Fruit fly (Drosophila melanogaster) whole organism, wandering third instar larva: ENCODE measurements around the gene CG9257.

ENCODE experiments used
- Abd-B ChIP-seq: fragments of >200 bp; optimal IDR thresholded peaks from 2 replicates; lab custom pipeline; 2017; ENCODE audit warnings: missing biosample characterization, missing genetic modification characterization
- CG32264 ChIP-seq: fragments of 200-800 bp; sonication (Bioruptor generic); optimal IDR thresholded peaks from 2 replicates; lab custom pipeline; 2016; ENCODE audit warnings: missing biosample characterization, missing genetic modification characterization
- CG9705 ChIP-seq: fragments of 200-800 bp; sonication (Bioruptor generic); optimal IDR thresholded peaks from 2 replicates; lab custom pipeline; 2018; ENCODE audit warnings: missing biosample characterization, mild to moderate bottlenecking, missing genetic modification characterization
- CrebA ChIP-seq: fragments of 200-800 bp; sonication (Bioruptor generic); optimal IDR thresholded peaks from 2 replicates; lab custom pipeline; 2016; ENCODE audit warnings: missing biosample characterization, mild to moderate bottlenecking, missing genetic modification characterization, borderline replicate concordance
- Dfd ChIP-seq: fragments of >200 bp; optimal IDR thresholded peaks from 2 replicates; lab custom pipeline; 2017; ENCODE audit warnings: missing biosample characterization, missing genetic modification characterization
- Dif ChIP-seq: fragments of 200-275, 200-300 bp; sonication (Bioruptor generic); optimal IDR thresholded peaks from 2 replicates; lab custom pipeline; 2018; ENCODE audit warnings: missing biosample characterization, missing genetic modification characterization; ENCODE audit not compliant: partially characterized antibody
- GATAd ChIP-seq: sonication (Bioruptor generic); optimal IDR thresholded peaks from 2 replicates; lab custom pipeline; 2016; ENCODE audit warnings: missing biosample characterization, missing genetic modification characterization
- HLH106 ChIP-seq: fragments of 200-800 bp; optimal IDR thresholded peaks from 3 replicates; lab custom pipeline; 2019; ENCODE audit warnings: missing biosample characterization, mild to moderate bottlenecking, missing genetic modification characterization, moderate library complexity
- Hnf4 ChIP-seq: fragments of 200-800 bp; sonication (Bioruptor generic); optimal IDR thresholded peaks from 2 replicates; lab custom pipeline; 2016; ENCODE audit warnings: missing biosample characterization, mild to moderate bottlenecking, missing genetic modification characterization
- Hr78 ChIP-seq: fragments of >200 bp; optimal IDR thresholded peaks from 2 replicates; lab custom pipeline; 2017; ENCODE audit warnings: missing biosample characterization, missing genetic modification characterization
- Hr83 ChIP-seq: fragments of 200-300 bp; sonication (Bioruptor generic); optimal IDR thresholded peaks from 2 replicates; lab custom pipeline; 2016; ENCODE audit warnings: missing biosample characterization, mild to moderate bottlenecking, missing genetic modification characterization, moderate library complexity; ENCODE audit not compliant: poor library complexity, severe bottlenecking
- Jra ChIP-seq: sonication (Bioruptor generic); optimal IDR thresholded peaks from 2 replicates; lab custom pipeline; 2016; ENCODE audit warnings: missing biosample characterization, missing genetic modification characterization
- Mio ChIP-seq: sonication (Bioruptor generic); optimal IDR thresholded peaks from 2 replicates; lab custom pipeline; 2016; ENCODE audit warnings: missing biosample characterization, missing genetic modification characterization
- Myc ChIP-seq: fragments of >200 bp; optimal IDR thresholded peaks from 2 replicates; lab custom pipeline; 2017
- N ChIP-seq: fragments of >200 bp; optimal IDR thresholded peaks from 2 replicates; lab custom pipeline; 2018; ENCODE audit warnings: missing biosample characterization, missing external identifiers, missing genetic modification characterization
- Rel ChIP-seq, 2 experiments: fragments of 200-800 bp; sonication (Bioruptor generic) in 1 of 2; optimal IDR thresholded peaks; 2 replicates in 1 of 2; 3 replicates in 1 of 2; lab custom pipeline; 2016 to 2019; ENCODE audit warnings: mild to moderate bottlenecking in 2 of 2, missing biosample characterization in 2 of 2, missing genetic modification characterization in 2 of 2, moderate library complexity in 1 of 2
- Sp1 ChIP-seq: fragments of 200-800 bp; sonication (Bioruptor generic); optimal IDR thresholded peaks from 3 replicates; lab custom pipeline; 2019; ENCODE audit warnings: missing biosample characterization, mild to moderate bottlenecking, missing genetic modification characterization, moderate library complexity
- Vsx2 ChIP-seq: fragments of 200-300, 225-300 bp; sonication (Bioruptor generic); optimal IDR thresholded peaks from 2 replicates; lab custom pipeline; 2018; ENCODE audit warnings: missing biosample characterization, missing genetic modification characterization; ENCODE audit not compliant: partially characterized antibody
- br ChIP-seq: fragments of 200-800 bp; sonication (Bioruptor generic); optimal IDR thresholded peaks from 2 replicates; lab custom pipeline; 2016; ENCODE audit warnings: missing biosample characterization, missing genetic modification characterization
- brk ChIP-seq: fragments of 200-800 bp; sonication (Bioruptor generic); optimal IDR thresholded peaks from 2 replicates; lab custom pipeline; 2016; ENCODE audit warnings: missing biosample characterization, mild to moderate bottlenecking, missing genetic modification characterization
- dl ChIP-seq, 2 experiments: fragments of 175-275, 200-275 bp in 1 of 2; fragments of 200-275 bp in 1 of 2; sonication (Bioruptor generic); optimal IDR thresholded peaks; lab custom pipeline; 2018; ENCODE audit warnings: mild to moderate bottlenecking in 2 of 2, missing biosample characterization in 2 of 2, missing genetic modification characterization in 2 of 2, moderate library complexity in 2 of 2; ENCODE audit not compliant: partially characterized antibody in 2 of 2, insufficient read depth in 1 of 2
- dmrt93B ChIP-seq: fragments of 200-800 bp; sonication (Bioruptor generic); optimal IDR thresholded peaks from 2 replicates; lab custom pipeline; 2018; ENCODE audit warnings: missing biosample characterization, mild to moderate bottlenecking, missing genetic modification characterization
- dsf ChIP-seq: sonication (Bioruptor generic); optimal IDR thresholded peaks from 2 replicates; lab custom pipeline; 2016; ENCODE audit warnings: missing biosample characterization, missing genetic modification characterization, borderline replicate concordance
- ey ChIP-seq: fragments of 200-800 bp; sonication (Bioruptor generic); optimal IDR thresholded peaks from 2 replicates; lab custom pipeline; 2016; ENCODE audit warnings: missing biosample characterization, missing genetic modification characterization
- foxo ChIP-seq, 2 experiments: fragments of 200-800 bp; sonication (Bioruptor generic); optimal IDR thresholded peaks; 2 replicates in 1 of 2; 3 replicates in 1 of 2; lab custom pipeline; 2016 to 2017; ENCODE audit warnings: missing biosample characterization in 2 of 2, missing genetic modification characterization in 2 of 2
- fru ChIP-seq: fragments of 200-800 bp; sonication (Bioruptor generic); optimal IDR thresholded peaks from 3 replicates; lab custom pipeline; 2016; ENCODE audit warnings: missing biosample characterization, mild to moderate bottlenecking, missing genetic modification characterization
- h ChIP-seq: fragments of 200-800 bp; sonication (Bioruptor generic); optimal IDR thresholded peaks from 3 replicates; lab custom pipeline; 2016; ENCODE audit warnings: missing biosample characterization, mild to moderate bottlenecking, missing genetic modification characterization
- jim ChIP-seq: fragments of 175-275, 200-325 bp; sonication (Bioruptor generic); optimal IDR thresholded peaks from 2 replicates; lab custom pipeline; 2016; ENCODE audit warnings: missing biosample characterization, mild to moderate bottlenecking, missing genetic modification characterization
- lola ChIP-seq: fragments of >200 bp; optimal IDR thresholded peaks from 2 replicates; lab custom pipeline; 2017; ENCODE audit warnings: missing biosample characterization, missing genetic modification characterization
- pan ChIP-seq: fragments of >200 bp; optimal IDR thresholded peaks from 2 replicates; lab custom pipeline; 2017
- psq ChIP-seq: fragments of 200-800 bp; sonication (Bioruptor generic); optimal IDR thresholded peaks from 3 replicates; lab custom pipeline; 2017; ENCODE audit warnings: missing biosample characterization, mild to moderate bottlenecking, missing genetic modification characterization, moderate library complexity
- rgr ChIP-seq: fragments of 200-800 bp; sonication (Bioruptor generic); optimal IDR thresholded peaks from 3 replicates; lab custom pipeline; 2016; ENCODE audit warnings: missing biosample characterization, mild to moderate bottlenecking, missing genetic modification characterization
- sage ChIP-seq: fragments of 200-800 bp; sonication (Bioruptor generic); optimal IDR thresholded peaks from 2 replicates; lab custom pipeline; 2016; ENCODE audit warnings: missing biosample characterization, mild to moderate bottlenecking, missing genetic modification characterization
- sv ChIP-seq: fragments of 200-800 bp; sonication (Bioruptor generic); optimal IDR thresholded peaks from 3 replicates; lab custom pipeline; 2016; ENCODE audit warnings: missing biosample characterization, missing genetic modification characterization
- tai ChIP-seq: sonication (Bioruptor generic); optimal IDR thresholded peaks from 2 replicates; lab custom pipeline; 2016; ENCODE audit warnings: missing biosample characterization, missing genetic modification characterization
- woc ChIP-seq: sonication (Bioruptor generic); optimal IDR thresholded peaks from 2 replicates; lab custom pipeline; 2016; ENCODE audit warnings: missing biosample characterization, mild to moderate bottlenecking, missing genetic modification characterization

The CG9257 gene

DNA sequence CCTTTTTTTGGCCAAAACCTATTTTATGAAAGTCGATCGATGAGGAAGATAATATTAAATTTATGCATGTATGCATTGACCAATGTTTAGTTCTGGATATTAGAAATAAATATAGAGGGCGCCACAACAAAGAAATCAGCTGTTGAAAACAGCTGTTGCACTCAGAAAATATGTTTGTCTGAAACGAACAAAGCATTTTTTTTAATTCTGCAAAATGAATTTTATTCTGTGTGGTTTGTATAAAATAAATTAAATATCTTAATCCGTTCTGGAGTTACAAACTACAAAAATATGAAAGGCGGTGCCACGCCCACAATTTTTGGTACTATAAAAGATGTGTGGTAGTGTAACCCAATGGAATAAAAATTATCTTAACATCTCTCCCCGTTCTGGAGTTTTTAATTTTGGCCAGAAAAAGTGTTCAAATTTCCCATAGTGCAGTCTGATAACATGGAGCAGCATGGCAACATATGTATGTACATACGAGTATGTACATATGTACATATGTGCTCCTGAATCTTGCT is 6.3 kb downstream of the CG9257 start:
- no peak for TF ChIP-seq N (GFP tag; lab: Kevin White, UChicago)
- TF ChIP-seq Dfd (GFP tag; lab: Kevin White, UChicago) = no peak
- no peak for TF ChIP-seq Hr83 (GFP tag; lab: Kevin White, UChicago)
- TF ChIP-seq rgr (GFP tag; lab: Kevin White, UChicago) = peak; percentile 26
- peak; percentile 31 for TF ChIP-seq h
- TF ChIP-seq Sp1 (GFP tag; lab: Kevin White, UChicago) = peak; percentile 37
- peak; percentile 40 for TF ChIP-seq fru (GFP tag; lab: Kevin White, UChicago)
- no peak for TF ChIP-seq woc
- peak; percentile 20 for TF ChIP-seq br (GFP tag; lab: Kevin White, UChicago)
- peak; percentile 53 for TF ChIP-seq sv (GFP tag; lab: Kevin White, UChicago)
- TF ChIP-seq, all 38 proteins: peak for 6

DNA sequence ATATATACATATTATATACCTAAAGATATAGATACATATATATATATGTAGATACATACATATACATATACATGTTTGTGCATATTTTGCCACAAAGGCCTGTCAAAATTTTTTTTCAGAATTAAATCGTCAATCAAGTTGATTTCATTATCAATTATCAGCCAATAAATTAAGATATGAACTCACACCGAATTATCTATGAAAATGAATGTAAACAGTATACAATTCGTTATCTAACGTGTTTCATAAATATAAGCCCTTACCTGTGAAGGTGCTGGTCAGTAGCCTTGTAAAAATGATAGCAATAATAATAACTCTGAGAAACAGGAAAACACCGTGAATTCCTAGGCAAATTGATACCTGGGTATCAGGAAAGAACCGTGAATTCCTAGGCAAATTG is 7.1 kb downstream of the CG9257 start:
- no peak for TF ChIP-seq Rel (GFP tag; optimal IDR thresholded peaks at IDR 0.05; lab: Kevin White, UChicago)
- TF ChIP-seq Rel (tag; optimal IDR thresholded peaks at IDR 0.05; lab: Kevin White, UChicago) = no peak
- TF ChIP-seq, all 38 proteins: peak for 0

DNA sequence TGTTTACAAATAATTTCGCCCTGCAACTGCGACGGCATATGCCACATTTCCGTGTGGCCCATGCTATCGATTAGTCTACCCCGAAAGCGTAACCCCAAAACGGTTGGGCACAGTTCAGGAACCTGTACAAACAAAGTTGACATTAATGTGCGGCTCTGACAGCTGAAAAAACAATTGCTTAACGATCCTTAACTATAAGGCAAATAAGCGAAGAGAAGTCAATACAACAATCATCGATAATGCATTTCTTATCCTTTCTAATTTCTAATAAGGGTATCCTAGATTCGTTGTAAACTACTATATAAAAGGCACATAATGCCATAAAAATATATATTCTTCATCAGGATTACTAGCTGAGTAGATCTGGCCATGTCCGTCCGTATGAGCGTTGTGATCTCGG is 9.3 kb downstream of the CG9257 start:
- TF ChIP-seq ey (GFP tag; lab: Kevin White, UChicago) (no peak), br (GFP tag; lab: Kevin White, UChicago) (no peak), Myc (lab: Kevin White, UChicago) (no peak), Mio (no peak), HLH106 (tag; lab: Kevin White, UChicago) (no peak), rgr (GFP tag; lab: Kevin White, UChicago) (no peak), Abd-B (no peak)
- TF ChIP-seq, all 38 proteins: peak for 0

- TF ChIP-seq CG32264 (GFP tag; lab: Kevin White, UChicago) (peak; percentile 10), Hnf4 (GFP tag; lab: Kevin White, UChicago) (peak; percentile 41), Mio (no peak), Dif (GFP tag; lab: Kevin White, UChicago) (no peak), dmrt93B (GFP tag; lab: Kevin White, UChicago) (no peak), Vsx2 (GFP tag; lab: Kevin White, UChicago) (no peak), rgr (GFP tag; lab: Kevin White, UChicago) (no peak), dl (GFP tag; optimal IDR thresholded peaks at IDR 0.05; lab: Kevin White, UChicago; ENCODE audit: insufficient read depth in 1 of 2, partially characterized antibody in 2 of 2) (no peak), br (GFP tag; lab: Kevin White, UChicago) (peak; percentile 51), Sp1 (GFP tag; lab: Kevin White, UChicago) (no peak), pan (lab: Kevin White, UChicago) (no peak), dsf (no peak), N (GFP tag; lab: Kevin White, UChicago) (no peak), Rel (GFP tag; optimal IDR thresholded peaks at IDR 0.05; lab: Kevin White, UChicago) (no peak), Rel (tag; optimal IDR thresholded peaks at IDR 0.05; lab: Kevin White, UChicago) (peak; percentile 40), sv (GFP tag; lab: Kevin White, UChicago) (no peak), tai (GFP tag; lab: Kevin White, UChicago) (peak; percentile 4), Hr83 (GFP tag; lab: Kevin White, UChicago) (peak; percentile 31), foxo (GFP tag; optimal IDR thresholded peaks at IDR 0.05; lab: Kevin White, UChicago) (no peak), lola (no peak), sage (no peak), fru (GFP tag; lab: Kevin White, UChicago) (no peak), psq (GFP tag; lab: Kevin White, UChicago) (peak; percentile 4), woc (no peak), Dfd (GFP tag; lab: Kevin White, UChicago) (no peak), CG9705 (GFP tag; lab: Kevin White, UChicago) (no peak), h (no peak), GATAd (GFP tag; lab: Kevin White, UChicago) (no peak), Hr78 (GFP tag; lab: Kevin White, UChicago) (no peak), jim (GFP tag; lab: Kevin White, UChicago) (no peak), Myc (lab: Kevin White, UChicago) (no peak), HLH106 (tag; lab: Kevin White, UChicago) (no peak), brk (GFP tag; lab: Kevin White, UChicago) (no peak), Jra (GFP tag; lab: Kevin White, UChicago) (no peak), CrebA (GFP tag; lab: Kevin White, UChicago) (no peak), Abd-B (no peak)
These were observed 11.0 kb downstream of the CG9257 start for dm6 chr2L:21113546-21113945.
